Worm (Caenorhabditis elegans): ENCODE data around the gene tni-1.

tni-1 gene

ce11 chrX:11414837-11415550 lies 37.7 kb upstream of the tni-1 start, which contains the start of gene pek-1 (continued):
- peak; percentile 20 for TF ChIP-seq mdl-1 (tag; optimal IDR thresholded peaks at IDR 0.05)
- no peak for TF ChIP-seq ceh-82 (tag; optimal IDR thresholded peaks at IDR 0.05)
- TF ChIP-seq ztf-4 (tag; optimal IDR thresholded peaks at IDR 0.05) = no peak
- no peak for TF ChIP-seq tbx-2 (tag; optimal IDR thresholded peaks at IDR 0.05)
- TF ChIP-seq nhr-76 (tag; optimal IDR thresholded peaks at IDR 0.05) = no peak
- no peak for TF ChIP-seq aly-2 (tag; optimal IDR thresholded peaks at IDR 0.05)
- TF ChIP-seq fos-1 (tag; optimal IDR thresholded peaks at IDR 0.05) = no peak
- no peak for TF ChIP-seq fkh-2 (tag; optimal IDR thresholded peaks at IDR 0.05)
- peak; percentile 83 for TF ChIP-seq jun-1 (tag; optimal IDR thresholded peaks at IDR 0.05)
- TF ChIP-seq ceh-28 (tag; optimal IDR thresholded peaks at IDR 0.05) = no peak
- peak; percentile 25 for TF ChIP-seq hmg-11 (tag; optimal IDR thresholded peaks at IDR 0.05)
- TF ChIP-seq ama-1 (optimal IDR thresholded peaks at IDR 0.05) = no peak
- no peak for TF ChIP-seq R02D3.7 (tag; optimal IDR thresholded peaks at IDR 0.05)
- TF ChIP-seq pha-4 (tag; optimal IDR thresholded peaks at IDR 0.05) = peak; percentile 75
- TF ChIP-seq unc-62 (GFP tag; optimal IDR thresholded peaks at IDR 0.05) = no peak
- TF ChIP-seq elt-2 (tag; optimal IDR thresholded peaks at IDR 0.05) = peak; percentile 72
- no peak for TF ChIP-seq elt-1 (tag; optimal IDR thresholded peaks at IDR 0.05)
- TF ChIP-seq eor-1 (tag; optimal IDR thresholded peaks at IDR 0.05) = no peak

ce11 chrX:11411675-11412074 lies 34.4 kb upstream of the tni-1 start:
- TF ChIP-seq nhr-76 (tag; optimal IDR thresholded peaks at IDR 0.05) (no peak), nfya-1 (tag; optimal IDR thresholded peaks at IDR 0.05; ENCODE audit: insufficient read depth) (no peak), mml-1 (tag; optimal IDR thresholded peaks at IDR 0.05) (no peak)

DNA sequence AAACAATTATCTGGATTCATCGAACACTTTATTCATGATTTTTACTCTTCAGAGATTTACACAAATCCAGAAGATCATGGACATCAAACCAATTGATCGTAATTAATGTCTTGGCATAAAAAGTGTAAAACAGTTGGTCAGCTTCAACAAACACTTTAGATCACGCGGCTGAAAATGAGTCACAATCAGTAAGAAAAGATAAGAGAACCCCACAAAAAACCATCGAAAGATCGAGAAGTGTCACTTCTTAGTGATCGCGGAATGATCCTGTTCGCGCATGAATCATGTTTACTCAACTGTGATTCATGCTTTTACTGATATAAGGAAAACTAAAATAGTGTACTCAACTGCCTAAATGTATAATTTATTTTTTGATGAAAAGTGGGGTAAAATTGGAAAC lies 32.2 kb upstream of the tni-1 start:
- TF ChIP-seq fos-1 (tag; optimal IDR thresholded peaks at IDR 0.05) = peak; percentile 71
- TF ChIP-seq pqm-1 (tag; optimal IDR thresholded peaks at IDR 0.05) = peak; percentile 91
- TF ChIP-seq egl-5 (tag; optimal IDR thresholded peaks at IDR 0.05) = peak; percentile 86
- TF ChIP-seq pha-4 (tag; optimal IDR thresholded peaks at IDR 0.05) = peak; percentile 78
- no peak for TF ChIP-seq elt-1 (tag; optimal IDR thresholded peaks at IDR 0.05)
- TF ChIP-seq nhr-76 (tag; optimal IDR thresholded peaks at IDR 0.05) = no peak
- TF ChIP-seq daf-12 (tag; optimal IDR thresholded peaks at IDR 0.05) = no peak
- TF ChIP-seq jun-1 (tag; optimal IDR thresholded peaks at IDR 0.05) = peak; percentile 87
- peak; percentile 78 for TF ChIP-seq elt-2 (tag; optimal IDR thresholded peaks at IDR 0.05)
- peak; percentile 8 for TF ChIP-seq nfya-1 (tag; optimal IDR thresholded peaks at IDR 0.05; ENCODE audit: insufficient read depth)

DNA sequence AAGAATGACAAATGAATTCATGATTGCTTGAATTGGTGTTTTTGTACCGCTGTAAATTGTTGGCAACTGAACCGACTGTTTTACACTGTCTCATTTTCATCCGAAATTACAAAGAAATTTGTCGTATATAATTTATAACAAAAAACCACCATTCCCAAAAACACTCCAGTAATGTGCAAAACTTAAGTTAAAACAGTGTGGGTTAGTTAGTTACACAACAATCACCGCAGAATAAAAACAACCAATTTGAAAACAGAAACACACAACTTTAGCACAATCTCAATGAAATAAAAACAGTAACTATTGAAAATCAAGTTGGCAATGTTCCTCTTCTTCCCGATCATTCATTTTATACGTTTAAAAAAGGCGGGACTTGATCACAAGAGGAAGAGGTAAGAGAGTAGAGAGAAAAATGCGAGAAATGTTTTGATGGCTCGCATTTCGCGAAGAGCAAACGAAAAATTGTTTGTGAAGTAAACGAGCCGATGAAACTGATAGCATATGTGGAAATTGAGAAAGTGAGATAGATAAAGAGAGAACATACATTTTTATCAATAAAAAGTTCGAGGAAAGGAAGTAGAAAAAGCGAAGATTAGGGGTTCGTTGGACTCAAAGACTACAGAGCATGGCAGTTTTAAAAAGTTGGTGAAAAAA lies 30.5 kb upstream of the tni-1 start, which contains the start of gene F08B12.4:
Gene F08B12.4 (minus strand): TSS at position 51 of the 654 bp plus-strand sequence.
- TF ChIP-seq ceh-9 (tag; optimal IDR thresholded peaks at IDR 0.05) (no peak), elt-2 (tag; optimal IDR thresholded peaks at IDR 0.05) (peak; percentile 94), unc-39 (tag; optimal IDR thresholded peaks at IDR 0.05) (no peak), nhr-12 (tag; optimal IDR thresholded peaks at IDR 0.05) (no peak), ama-1 (optimal IDR thresholded peaks at IDR 0.05) (peak; percentile 39), R02D3.7 (tag; optimal IDR thresholded peaks at IDR 0.05) (no peak), egl-5 (tag; optimal IDR thresholded peaks at IDR 0.05) (no peak), nhr-11 (tag; optimal IDR thresholded peaks at IDR 0.05) (no peak), elt-3 (tag; optimal IDR thresholded peaks at IDR 0.05) (no peak), jun-1 (tag; optimal IDR thresholded peaks at IDR 0.05) (peak; percentile 17), nhr-76 (tag; optimal IDR thresholded peaks at IDR 0.05) (no peak), pqm-1 (tag; optimal IDR thresholded peaks at IDR 0.05) (peak; percentile 37), fkh-2 (tag; optimal IDR thresholded peaks at IDR 0.05) (no peak), ztf-11 (tag; optimal IDR thresholded peaks at IDR 0.05) (no peak), ceh-28 (tag; optimal IDR thresholded peaks at IDR 0.05) (peak; percentile 29), tbx-2 (tag; optimal IDR thresholded peaks at IDR 0.05) (no peak), fos-1 (tag; optimal IDR thresholded peaks at IDR 0.05) (no peak), nfya-1 (tag; optimal IDR thresholded peaks at IDR 0.05; ENCODE audit: insufficient read depth) (peak; percentile 1), eor-1 (tag; optimal IDR thresholded peaks at IDR 0.05) (no peak), pha-4 (tag; optimal IDR thresholded peaks at IDR 0.05) (peak; percentile 87)

ce11 chrX:11406784-11407183 lies 29.5 kb upstream of the tni-1 start:
- TF ChIP-seq ama-1 (optimal IDR thresholded peaks at IDR 0.05) (peak; percentile 44), ZK546.5 (tag; optimal IDR thresholded peaks at IDR 0.05) (no peak), pqm-1 (tag; optimal IDR thresholded peaks at IDR 0.05) (no peak), elt-2 (tag; optimal IDR thresholded peaks at IDR 0.05) (peak; percentile 20), aly-2 (tag; optimal IDR thresholded peaks at IDR 0.05) (no peak)

All from whole organism, L3 larva.